Fruit fly (Drosophila melanogaster): ENCODE measurements around the gene CG34057.

The CG34057 gene

DNA sequence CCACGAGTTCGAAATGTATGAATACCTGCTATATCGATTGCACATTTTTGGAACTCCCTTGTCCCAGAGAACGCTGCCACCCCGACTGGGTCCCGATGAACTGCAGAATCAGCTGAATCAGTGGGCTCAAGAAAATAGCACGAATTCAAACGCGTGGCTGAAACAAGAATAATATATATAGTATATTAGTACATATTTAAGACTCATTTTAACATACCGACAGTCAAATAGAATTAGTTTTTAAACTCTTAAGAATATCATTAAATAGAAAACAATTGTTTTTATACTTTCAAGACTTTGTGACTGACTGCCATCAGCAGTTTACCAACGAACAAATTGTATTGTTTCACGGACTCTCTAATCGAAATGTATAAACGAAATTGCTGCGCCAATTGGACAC, at the start of gene CG34057:
TSS of gene CG34057 (plus strand) at position 301 of the 400 bp plus-strand sequence.
- TF ChIP-seq Eip78C (GFP tag), result no peak
- no peak for TF ChIP-seq CG31627 (GFP tag; optimal IDR thresholded peaks at IDR 0.05)
- no peak for TF ChIP-seq CG6854 (GFP tag; optimal IDR thresholded peaks at IDR 0.05)
- TF ChIP-seq esn (GFP tag; optimal IDR thresholded peaks at IDR 0.05), result no peak
- TF ChIP-seq vri (GFP tag; optimal IDR thresholded peaks at IDR 0.05), result no peak
- TF ChIP-seq CG4318 (GFP tag; optimal IDR thresholded peaks at IDR 0.05), result no peak
- no peak for TF ChIP-seq CG6163 (GFP tag; IDR thresholded peaks at IDR 0.05)
- TF ChIP-seq lz (GFP tag; optimal IDR thresholded peaks at IDR 0.05), result no peak
- no peak for TF ChIP-seq topi (GFP tag; optimal IDR thresholded peaks at IDR 0.05)
- no peak for TF ChIP-seq CG6276 (GFP tag; optimal IDR thresholded peaks at IDR 0.05)
- TF ChIP-seq CG1621 (tag; optimal IDR thresholded peaks at IDR 0.05), result no peak
- no peak for TF ChIP-seq Eip75B (GFP tag; optimal IDR thresholded peaks at IDR 0.05)
- TF ChIP-seq Ets96B (tag; optimal IDR thresholded peaks at IDR 0.05), result no peak

dm6 chr3L:851061-851460, 46.1 kb upstream of the CG34057 start, which contains the start of gene Dci:
Dci (plus strand) TSS chr3L:851346.
- peak; percentile 16 for TF ChIP-seq CG7368 (GFP tag; optimal IDR thresholded peaks at IDR 0.05)
- TF ChIP-seq CG3032 (tag; optimal IDR thresholded peaks at IDR 0.05), result peak; percentile 58
- no peak for TF ChIP-seq CG6276 (GFP tag; optimal IDR thresholded peaks at IDR 0.05)
- TF ChIP-seq CG6854 (GFP tag; optimal IDR thresholded peaks at IDR 0.05), result no peak
- TF ChIP-seq pdm3 (GFP tag; optimal IDR thresholded peaks at IDR 0.05), result peak; percentile 68
- TF ChIP-seq dac (GFP tag; optimal IDR thresholded peaks at IDR 0.05), result peak; percentile 5
- peak; percentile 51 for TF ChIP-seq Sox102F (GFP tag; optimal IDR thresholded peaks at IDR 0.05)
- no peak for TF ChIP-seq Blimp-1 (GFP tag; optimal IDR thresholded peaks at IDR 0.05)
- peak; percentile 79 for TF ChIP-seq Hr39 (GFP tag; optimal IDR thresholded peaks at IDR 0.05)
- peak; percentile 95 for TF ChIP-seq svp (GFP tag)
- peak; percentile 57 for TF ChIP-seq CG15336 (GFP tag; IDR thresholded peaks at IDR 0.05)
- TF ChIP-seq CG31627 (GFP tag; optimal IDR thresholded peaks at IDR 0.05), result peak; percentile 80
- peak; percentile 59 for TF ChIP-seq Sox15 (GFP tag; optimal IDR thresholded peaks at IDR 0.05)
- peak; percentile 77 for TF ChIP-seq esn (GFP tag; optimal IDR thresholded peaks at IDR 0.05)
- no peak for TF ChIP-seq CG4318 (GFP tag; optimal IDR thresholded peaks at IDR 0.05)
- peak; percentile 66 for TF ChIP-seq acj6 (GFP tag; optimal IDR thresholded peaks at IDR 0.05)
- no peak for TF ChIP-seq Ets96B (tag; optimal IDR thresholded peaks at IDR 0.05)
- peak; percentile 48 for TF ChIP-seq CG6792 (GFP tag; optimal IDR thresholded peaks at IDR 0.05)
- peak; percentile 72 for TF ChIP-seq CG10631 (GFP tag; optimal IDR thresholded peaks at IDR 0.05)
- TF ChIP-seq Eip78C (GFP tag), result peak; percentile 88
- TF ChIP-seq fkh (GFP tag; optimal IDR thresholded peaks at IDR 0.05), result no peak
- TF ChIP-seq Eip75B (GFP tag; optimal IDR thresholded peaks at IDR 0.05), result peak; percentile 58
- peak; percentile 35 for TF ChIP-seq CG8319 (GFP tag; optimal IDR thresholded peaks at IDR 0.05)
- no peak for TF ChIP-seq Gug (GFP tag; IDR thresholded peaks at IDR 0.05)
- TF ChIP-seq CG10669 (GFP tag; optimal IDR thresholded peaks at IDR 0.05), result no peak
- no peak for TF ChIP-seq Lpt (GFP tag; optimal IDR thresholded peaks at IDR 0.05)
- TF ChIP-seq cyc (GFP tag; optimal IDR thresholded peaks at IDR 0.05), result peak; percentile 71
- TF ChIP-seq Met (GFP tag; optimal IDR thresholded peaks at IDR 0.05), result no peak
- TF ChIP-seq Hr4 (GFP tag; optimal IDR thresholded peaks at IDR 0.05), result no peak
- peak; percentile 40 for TF ChIP-seq CG11762 (GFP tag; optimal IDR thresholded peaks at IDR 0.05; ENCODE audit: insufficient read depth)
- TF ChIP-seq ss (GFP tag; optimal IDR thresholded peaks at IDR 0.05), result no peak
- TF ChIP-seq eg (GFP tag; IDR thresholded peaks at IDR 0.05), result peak; percentile 64
- no peak for TF ChIP-seq CG9139 (GFP tag; optimal IDR thresholded peaks at IDR 0.05)
- no peak for TF ChIP-seq Hr38 (GFP tag; optimal IDR thresholded peaks at IDR 0.05)
- TF ChIP-seq dsx (GFP tag; optimal IDR thresholded peaks at IDR 0.05; ENCODE audit: poor library complexity, severe bottlenecking), result peak; percentile 56
- no peak; the same call in 2 of the 3 replicates for TF ChIP-seq CG8119 (GFP tag; IDR thresholded peaks at IDR 0.05)
- TF ChIP-seq salr (GFP tag; optimal IDR thresholded peaks at IDR 0.05), result peak in 1 of 2 experiments; percentile 33
- no peak for TF ChIP-seq CG16779 (tag; optimal IDR thresholded peaks at IDR 0.05)
- TF ChIP-seq CG1621 (tag; optimal IDR thresholded peaks at IDR 0.05), result peak; percentile 2
- peak; percentile 45 for TF ChIP-seq achi (GFP tag; optimal IDR thresholded peaks at IDR 0.05)
- peak; percentile 4 for TF ChIP-seq fd59A (GFP tag; optimal IDR thresholded peaks at IDR 0.05)
- TF ChIP-seq spab (GFP tag; optimal IDR thresholded peaks at IDR 0.05), result no peak
- TF ChIP-seq vri (GFP tag; optimal IDR thresholded peaks at IDR 0.05), result no peak
- TF ChIP-seq CG32006 (GFP tag; optimal IDR thresholded peaks at IDR 0.05), result peak; percentile 62
- TF ChIP-seq CG11902 (GFP tag; optimal IDR thresholded peaks at IDR 0.05), result peak; percentile 13
- TF ChIP-seq CG6808 (GFP tag; optimal IDR thresholded peaks at IDR 0.05), result no peak
